Worm (Caenorhabditis elegans) whole organism, L4/young adult: ENCODE data around the gene set-25.
A peak's percentile ranks its signal among the peaks of the same experiment; 100 is the strongest.
"Not testable (repeated sequence)": the region's sequence is repeated elsewhere in the genome, so short reads cannot be mapped to it uniquely, and the experiment has no call there.

Source experiments
- W03F9.2 ChIP-seq: fragments of 150-350 bp; optimal IDR thresholded peaks from 2 replicates; lab custom pipeline; 2014; ENCODE audit warnings: missing biosample characterization, missing genetic modification characterization
- dao-5 ChIP-seq: sonication (generic microtip); optimal IDR thresholded peaks from 2 replicates; lab custom pipeline; 2016; ENCODE audit warnings: missing genotype, missing genetic modification characterization, moderate library complexity, missing compliant biosample characterization
- him-1 ChIP-seq: sonication (generic microtip); optimal IDR thresholded peaks from 2 replicates; lab custom pipeline; 2016; ENCODE audit warnings: missing genotype, missing genetic modification reagents, missing genetic modification characterization, missing compliant biosample characterization

set-25 gene

ce11 chrIII:13292971-13293514 is at the start of gene set-25:
set-25 (minus strand) TSS chrIII:13293090.
- TF ChIP-seq him-1, dao-5, W03F9.2 (tag; lab: Kevin White, UChicago): not testable (repeated sequence)

DNA sequence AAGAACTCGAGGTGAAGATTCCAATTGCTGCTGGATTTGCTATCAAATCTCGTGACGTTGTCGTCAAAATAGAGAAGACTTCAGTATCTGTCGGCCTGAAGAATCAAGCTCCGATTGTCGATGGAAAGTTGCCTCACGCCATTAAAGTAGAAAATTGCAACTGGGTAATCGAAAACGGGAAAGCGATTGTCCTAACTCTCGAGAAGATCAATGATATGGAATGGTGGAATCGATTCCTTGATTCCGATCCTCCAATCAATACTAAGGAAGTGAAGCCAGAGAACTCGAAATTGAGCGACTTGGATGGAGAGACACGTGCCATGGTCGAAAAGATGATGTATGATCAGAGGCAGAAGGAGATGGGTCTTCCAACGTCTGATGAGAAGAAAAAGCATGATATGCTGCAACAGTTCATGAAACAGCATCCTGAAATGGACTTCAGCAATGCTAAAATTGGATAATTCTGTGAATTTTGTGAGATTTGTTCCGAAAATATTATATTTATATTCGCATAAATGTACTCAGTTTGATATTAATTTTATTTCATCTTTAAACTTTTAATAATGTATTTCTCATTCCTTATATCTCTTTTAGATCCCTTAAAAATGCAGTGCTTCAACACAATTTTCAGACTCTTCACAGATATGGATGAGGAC is 49.3 kb upstream of the set-25 start, which contains the start of gene dro-1:
dro-1 (plus strand) TSS at position 606 of the 656 bp plus-strand sequence.
- TF ChIP-seq him-1 (tag; lab: Kevin White, UChicago) = no peak
- TF ChIP-seq dao-5 (tag; lab: Kevin White, UChicago) = no peak
- no peak for TF ChIP-seq W03F9.2 (tag; lab: Kevin White, UChicago)

- TF ChIP-seq dao-5 (tag; lab: Kevin White, UChicago) = no peak
- TF ChIP-seq W03F9.2 (tag; lab: Kevin White, UChicago) = no peak
- no peak for TF ChIP-seq him-1 (tag; lab: Kevin White, UChicago)
Observed at ce11 chrIII:13341275-13341626, 48.4 kb upstream of the set-25 start, which contains the start of gene nud-1. nud-1 (plus strand) TSS chrIII:13341527.

ce11 chrIII:13340504-13341274 is 47.8 kb upstream of the set-25 start:
- TF ChIP-seq W03F9.2 (tag; lab: Kevin White, UChicago) (peak; percentile 25), dao-5 (tag; lab: Kevin White, UChicago) (no peak)

DNA sequence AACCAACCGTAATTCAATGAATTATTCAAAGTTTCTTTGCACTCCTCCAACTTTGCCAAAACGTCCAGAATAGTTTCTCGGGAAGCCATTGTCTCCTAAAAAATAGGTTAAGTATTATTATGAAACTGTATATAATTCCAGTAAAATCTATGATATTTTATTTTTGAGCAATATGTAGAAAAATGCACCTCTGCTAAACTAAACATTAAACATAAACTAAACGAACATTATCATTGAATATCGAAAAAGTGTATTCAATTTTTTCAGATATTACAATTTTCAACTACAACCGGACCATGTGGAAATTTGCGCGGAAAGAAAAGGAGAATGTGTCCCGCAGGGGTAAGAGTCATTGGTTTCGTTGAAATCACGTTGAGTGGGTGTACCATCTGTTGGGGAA is 46.8 kb upstream of the set-25 start, which contains the start of gene F53A2.3:
F53A2.3 (minus strand) TSS at position 101 of the 400 bp plus-strand sequence.
- TF ChIP-seq W03F9.2 (tag; lab: Kevin White, UChicago) = no peak

DNA sequence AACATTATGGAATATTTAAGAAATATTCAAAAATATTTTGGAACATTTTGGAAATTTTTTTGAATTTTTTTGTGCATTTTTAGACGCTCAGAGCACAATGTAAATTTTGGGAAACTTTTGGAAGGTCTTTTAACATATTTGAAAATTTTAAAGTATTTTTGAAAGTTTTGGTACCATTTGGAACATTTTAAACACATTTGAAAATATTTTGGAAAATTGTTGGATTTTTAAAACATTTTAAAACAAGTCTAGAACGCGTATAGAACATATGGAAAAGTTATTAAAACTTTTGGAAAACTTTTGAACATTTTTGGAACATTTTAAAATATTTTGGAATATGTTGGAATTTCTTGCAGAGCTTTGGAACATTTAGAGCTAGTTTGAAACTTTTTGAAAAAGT is 40.9 kb upstream of the set-25 start, which contains the start of gene sdz-20:
sdz-20 (plus strand) TSS at position 301 of the 400 bp plus-strand sequence.
- TF ChIP-seq him-1 (tag; lab: Kevin White, UChicago) = no peak

DNA sequence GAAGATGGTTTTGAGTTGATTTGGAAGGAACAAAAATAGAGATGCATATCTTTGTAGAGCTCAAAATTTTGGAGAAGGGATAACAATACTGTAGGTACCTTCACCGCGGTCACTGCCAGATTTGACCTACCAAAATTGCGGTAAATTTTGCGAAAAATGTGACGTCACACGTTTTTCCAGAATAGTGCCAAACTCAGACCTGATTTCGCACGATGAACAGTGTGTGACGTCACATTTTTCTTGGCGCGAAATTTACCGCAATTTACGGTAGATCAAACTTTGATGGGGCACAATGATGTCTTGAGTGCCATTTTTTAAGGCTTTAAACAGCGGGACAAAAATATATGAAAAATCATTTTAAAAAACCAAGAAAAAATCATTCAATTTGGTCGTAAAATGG is 36.0 kb upstream of the set-25 start:
- TF ChIP-seq him-1 (tag; lab: Kevin White, UChicago) (no peak), W03F9.2 (tag; lab: Kevin White, UChicago) (no peak), dao-5 (tag; lab: Kevin White, UChicago) (no peak)

ce11 chrIII:13324739-13325138 is 31.8 kb upstream of the set-25 start, which contains the start of gene F53A2.1:
F53A2.1 (minus strand) TSS chrIII:13324839.
- TF ChIP-seq him-1 (tag; lab: Kevin White, UChicago) (no peak), dao-5 (tag; lab: Kevin White, UChicago) (no peak), W03F9.2 (tag; lab: Kevin White, UChicago) (no peak)

ce11 chrIII:13322578-13322977 is 29.7 kb upstream of the set-25 start, which contains the start of gene F53A2.11:
F53A2.11 (minus strand) TSS chrIII:13322678.
- TF ChIP-seq dao-5 (tag; lab: Kevin White, UChicago) (no peak), him-1 (tag; lab: Kevin White, UChicago) (no peak), W03F9.2 (tag; lab: Kevin White, UChicago) (no peak)

DNA sequence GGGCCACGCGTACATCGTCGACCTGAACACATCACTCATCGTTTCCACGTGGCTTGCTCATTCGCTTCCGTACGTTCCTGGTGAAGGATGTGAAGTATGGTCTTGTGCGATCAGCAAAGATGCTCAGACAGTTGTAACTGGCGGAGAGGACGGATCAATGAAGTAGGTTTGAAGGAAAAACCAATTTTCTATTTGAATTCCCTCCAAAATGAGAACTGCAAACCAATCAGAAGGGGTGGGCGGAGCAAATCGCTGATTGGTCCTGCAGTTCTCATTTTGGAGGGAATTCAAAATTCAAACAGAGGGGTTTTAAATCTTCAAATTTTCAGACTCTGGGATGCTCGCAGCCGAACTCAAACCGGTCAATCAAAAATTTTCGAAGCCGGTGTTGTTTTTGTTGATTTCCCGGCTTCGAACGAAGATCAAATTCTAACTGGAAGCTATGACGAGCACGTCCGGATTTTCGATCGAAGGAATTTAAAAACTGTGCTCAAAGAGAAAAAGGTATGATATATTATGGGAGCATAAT is 24.6 kb upstream of the set-25 start:
- TF ChIP-seq W03F9.2 (tag; lab: Kevin White, UChicago) (no peak), dao-5 (tag; lab: Kevin White, UChicago) (no peak), him-1 (tag; lab: Kevin White, UChicago) (no peak)

ce11 chrIII:13316935-13317334 is 24.0 kb upstream of the set-25 start:
- TF ChIP-seq him-1 (tag; lab: Kevin White, UChicago) (no peak), dao-5 (tag; lab: Kevin White, UChicago) (no peak), W03F9.2 (tag; lab: Kevin White, UChicago) (no peak)

ce11 chrIII:13315071-13315470 is 22.2 kb upstream of the set-25 start, which contains the start of gene dph-7:
dph-7 (plus strand) TSS chrIII:13315123.
- TF ChIP-seq W03F9.2 (tag; lab: Kevin White, UChicago) = no peak
- no peak for TF ChIP-seq him-1 (tag; lab: Kevin White, UChicago)
- TF ChIP-seq dao-5 (tag; lab: Kevin White, UChicago) = no peak

DNA sequence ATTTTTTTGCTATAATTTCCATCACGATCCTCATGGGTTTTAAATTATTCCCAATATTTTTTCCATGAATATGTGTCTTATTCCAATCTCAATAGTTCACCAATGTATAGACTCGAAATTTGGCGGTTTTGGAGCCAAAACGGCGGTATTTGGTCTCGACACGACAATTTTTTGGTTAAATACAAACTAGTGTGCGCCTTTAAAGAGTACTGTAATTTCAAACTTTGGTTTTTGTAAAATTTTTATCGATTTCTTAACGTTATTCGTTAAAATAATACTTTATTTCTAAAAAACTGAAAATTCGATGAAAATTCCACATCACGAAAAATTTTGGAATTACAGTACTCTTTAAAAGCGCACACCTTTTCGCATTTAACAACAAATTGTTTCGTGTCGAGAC is 21.7 kb upstream of the set-25 start:
- no peak for TF ChIP-seq dao-5 (tag; lab: Kevin White, UChicago)
- TF ChIP-seq him-1 (tag; lab: Kevin White, UChicago) = no peak
- no peak for TF ChIP-seq W03F9.2 (tag; lab: Kevin White, UChicago)
